Worm (Caenorhabditis elegans) whole organism, early embryonic: ENCODE results near the gene ztf-22.

Experiments used
- B0310.2 ChIP-seq: sonication (generic microtip); optimal IDR thresholded peaks from 2 replicates; lab custom pipeline; 2016; ENCODE audit warnings: mild to moderate bottlenecking, missing genetic modification characterization, missing compliant biosample characterization
- F13C5.2 ChIP-seq: sonication (generic microtip); optimal IDR thresholded peaks from 2 replicates; lab custom pipeline; 2017; ENCODE audit warnings: mild to moderate bottlenecking, missing genetic modification characterization, inconsistent platforms, missing compliant biosample characterization
- aly-1 ChIP-seq: sonication (generic microtip); optimal IDR thresholded peaks from 2 replicates; lab custom pipeline; 2016; ENCODE audit warnings: missing genetic modification characterization, missing compliant biosample characterization
- ama-1 ChIP-seq: fragments of 150-350 bp; optimal IDR thresholded peaks from 2 replicates; lab custom pipeline; 2014
- ceh-13 ChIP-seq: fragments of 200-800 bp; sonication (Bioruptor generic); optimal IDR thresholded peaks from 2 replicates; lab custom pipeline; 2018; ENCODE audit warnings: mild to moderate bottlenecking, missing genetic modification characterization, missing compliant biosample characterization
- ceh-36 ChIP-seq: sonication (generic microtip); optimal IDR thresholded peaks from 2 replicates; lab custom pipeline; 2016; ENCODE audit warnings: missing genetic modification characterization, inconsistent platforms, missing compliant biosample characterization
- ets-7 ChIP-seq: sonication (generic microtip); optimal IDR thresholded peaks from 2 replicates; lab custom pipeline; 2016; ENCODE audit warnings: missing genotype, missing genetic modification characterization, missing compliant biosample characterization
- flt-1 ChIP-seq: fragments of 200-800 bp; sonication (Bioruptor generic); IDR thresholded peaks from 2 replicates; pipeline ENCODE4 v1.3.6; 2022; ENCODE audit warnings: missing genetic modification characterization, missing compliant biosample characterization
- hmbx-1 ChIP-seq: sonication (generic microtip); optimal IDR thresholded peaks from 2 replicates; lab custom pipeline; 2016; ENCODE audit warnings: mild to moderate bottlenecking, missing genetic modification characterization, missing compliant biosample characterization
- hmg-4 ChIP-seq: fragments of 200-800 bp; sonication (Bioruptor generic); optimal IDR thresholded peaks from 2 replicates; lab custom pipeline; 2018; ENCODE audit warnings: mild to moderate bottlenecking, missing genetic modification characterization, missing compliant biosample characterization
- hnd-1 ChIP-seq: sonication (generic microtip); optimal IDR thresholded peaks from 2 replicates; lab custom pipeline; 2016; ENCODE audit warnings: missing genetic modification characterization, missing compliant biosample characterization
- pes-1 ChIP-seq: fragments of 200-800 bp; sonication (Bioruptor generic); IDR thresholded peaks from 2 replicates; pipeline ENCODE4 v1.3.6; 2022; ENCODE audit warnings: missing genetic modification reagents, missing genetic modification characterization, missing compliant biosample characterization
- scrt-1 ChIP-seq: fragments of 200-800 bp; sonication (Bioruptor generic); IDR thresholded peaks from 2 replicates; pipeline ENCODE4 v1.3.6; 2022; ENCODE audit warnings: missing genetic modification characterization, missing compliant biosample characterization
- sea-1 ChIP-seq: fragments of 200-800 bp; sonication (Bioruptor generic); conservative IDR thresholded peaks from 2 replicates; pipeline ENCODE4 v1.3.6; 2022; ENCODE audit warnings: missing genetic modification characterization, missing compliant biosample characterization
- tbx-11 ChIP-seq: fragments of 200-800 bp; sonication (Bioruptor generic); IDR thresholded peaks from 2 replicates; pipeline ENCODE4 v1.3.6; 2022; ENCODE audit warnings: missing genetic modification characterization, missing compliant biosample characterization
- tbx-37 ChIP-seq: fragments of 200-800 bp; sonication (Bioruptor generic); conservative IDR thresholded peaks from 2 replicates; pipeline ENCODE4 v1.3.6; 2022; ENCODE audit warnings: missing genetic modification reagents, missing genetic modification characterization, missing compliant biosample characterization
- tra-4 ChIP-seq: sonication (generic microtip); optimal IDR thresholded peaks from 2 replicates; lab custom pipeline; 2017; ENCODE audit warnings: missing genetic modification characterization, missing compliant biosample characterization

Gene ztf-22

ce11 chrII:13284148-13284547, 1.5 kb downstream of the ztf-22 start:
- TF ChIP-seq ama-1: no peak
- TF ChIP-seq flt-1 (GFP tag; lab: Robert Waterston, UW): no peak
- TF ChIP-seq scrt-1 (GFP tag; lab: Robert Waterston, UW): no peak
- no peak for TF ChIP-seq aly-1 (tag; lab: Kevin White, UChicago)
- TF ChIP-seq hmg-4 (GFP tag; lab: Kevin White, UChicago): no peak
- TF ChIP-seq pes-1 (GFP tag; lab: Robert Waterston, UW): no peak
- TF ChIP-seq ceh-13 (GFP tag; lab: Kevin White, UChicago): no peak
- TF ChIP-seq ceh-36 (tag; lab: Kevin White, UChicago): no peak
- no peak for TF ChIP-seq tbx-11 (GFP tag; lab: Robert Waterston, UW)
- TF ChIP-seq hmbx-1 (tag; lab: Kevin White, UChicago): no peak
- no peak for TF ChIP-seq tra-4 (tag; lab: Kevin White, UChicago)
- no peak for TF ChIP-seq hnd-1 (tag; lab: Kevin White, UChicago)
- no peak for TF ChIP-seq F13C5.2 (tag; lab: Kevin White, UChicago)
- TF ChIP-seq B0310.2 (tag; lab: Kevin White, UChicago): no peak
- no peak for TF ChIP-seq sea-1
- TF ChIP-seq ets-7 (tag; lab: Kevin White, UChicago): no peak
- TF ChIP-seq tbx-37: no peak

- no peak for TF ChIP-seq hmg-4 (GFP tag; lab: Kevin White, UChicago)
- no peak for TF ChIP-seq ceh-13 (GFP tag; lab: Kevin White, UChicago)
- no peak for TF ChIP-seq tbx-11 (GFP tag; lab: Robert Waterston, UW)
- no peak for TF ChIP-seq B0310.2 (tag; lab: Kevin White, UChicago)
- TF ChIP-seq pes-1 (GFP tag; lab: Robert Waterston, UW): 0 out of 2 replicates have a peak, but pooled peaks have one; percentile 14
- no peak for TF ChIP-seq hnd-1 (tag; lab: Kevin White, UChicago)
- TF ChIP-seq ets-7 (tag; lab: Kevin White, UChicago): no peak
- TF ChIP-seq F13C5.2 (tag; lab: Kevin White, UChicago): no peak
- peak; percentile 54 for TF ChIP-seq ceh-36 (tag; lab: Kevin White, UChicago)
- no peak for TF ChIP-seq tra-4 (tag; lab: Kevin White, UChicago)
Observed at ce11 chrII:13283486-13283885, 2.1 kb downstream of the ztf-22 start.

ce11 chrII:13282566-13282965, 3.1 kb downstream of the ztf-22 start:
- no peak for TF ChIP-seq tbx-37
- TF ChIP-seq hnd-1 (tag; lab: Kevin White, UChicago): no peak
- no peak for TF ChIP-seq tbx-11 (GFP tag; lab: Robert Waterston, UW)
- TF ChIP-seq ceh-36 (tag; lab: Kevin White, UChicago): no peak
- no peak for TF ChIP-seq B0310.2 (tag; lab: Kevin White, UChicago)
- TF ChIP-seq ceh-13 (GFP tag; lab: Kevin White, UChicago): no peak
- TF ChIP-seq sea-1: no peak
- no peak for TF ChIP-seq scrt-1 (GFP tag; lab: Robert Waterston, UW)

- TF ChIP-seq ets-7 (tag; lab: Kevin White, UChicago): no peak
- no peak for TF ChIP-seq sea-1
- TF ChIP-seq tbx-37: no peak
- TF ChIP-seq aly-1 (tag; lab: Kevin White, UChicago): no peak
- TF ChIP-seq B0310.2 (tag; lab: Kevin White, UChicago): no peak
- TF ChIP-seq scrt-1 (GFP tag; lab: Robert Waterston, UW): no peak
- no peak for TF ChIP-seq ceh-13 (GFP tag; lab: Kevin White, UChicago)
- TF ChIP-seq F13C5.2 (tag; lab: Kevin White, UChicago): no peak
Observed at ce11 chrII:13279216-13280123, 6.2 kb downstream of the ztf-22 start.

- TF ChIP-seq hmbx-1 (tag; lab: Kevin White, UChicago): no peak
- no peak for TF ChIP-seq flt-1 (GFP tag; lab: Robert Waterston, UW)
- TF ChIP-seq pes-1 (GFP tag; lab: Robert Waterston, UW): no peak
- TF ChIP-seq sea-1: no peak
- no peak for TF ChIP-seq hmg-4 (GFP tag; lab: Kevin White, UChicago)
Observed at ce11 chrII:13278716-13279115, 6.9 kb downstream of the ztf-22 start.

ce11 chrII:13278214-13278613, 7.4 kb downstream of the ztf-22 start:
- TF ChIP-seq hnd-1 (tag; lab: Kevin White, UChicago) (no peak), tra-4 (tag; lab: Kevin White, UChicago) (no peak), B0310.2 (tag; lab: Kevin White, UChicago) (no peak), ama-1 (no peak), ets-7 (tag; lab: Kevin White, UChicago) (no peak), scrt-1 (GFP tag; lab: Robert Waterston, UW) (no peak), F13C5.2 (tag; lab: Kevin White, UChicago) (no peak), hmbx-1 (tag; lab: Kevin White, UChicago) (no peak), hmg-4 (GFP tag; lab: Kevin White, UChicago) (no peak), flt-1 (GFP tag; lab: Robert Waterston, UW) (no peak), tbx-11 (GFP tag; lab: Robert Waterston, UW) (no peak)

- TF ChIP-seq F13C5.2 (tag; lab: Kevin White, UChicago) (no peak), tra-4 (tag; lab: Kevin White, UChicago) (no peak), scrt-1 (GFP tag; lab: Robert Waterston, UW) (no peak), pes-1 (GFP tag; lab: Robert Waterston, UW) (no peak), ceh-36 (tag; lab: Kevin White, UChicago) (no peak), ceh-13 (GFP tag; lab: Kevin White, UChicago) (no peak), hmg-4 (GFP tag; lab: Kevin White, UChicago) (no peak)
Observed at ce11 chrII:13270776-13271175, 14.9 kb downstream of the ztf-22 start, which contains the start of gene Y48C3A.5. Gene Y48C3A.5, plus strand, starts transcription at chrII:13271076.
